Fruit fly (Drosophila melanogaster): ENCODE results near the gene CG12025.

The CG12025 gene

DNA sequence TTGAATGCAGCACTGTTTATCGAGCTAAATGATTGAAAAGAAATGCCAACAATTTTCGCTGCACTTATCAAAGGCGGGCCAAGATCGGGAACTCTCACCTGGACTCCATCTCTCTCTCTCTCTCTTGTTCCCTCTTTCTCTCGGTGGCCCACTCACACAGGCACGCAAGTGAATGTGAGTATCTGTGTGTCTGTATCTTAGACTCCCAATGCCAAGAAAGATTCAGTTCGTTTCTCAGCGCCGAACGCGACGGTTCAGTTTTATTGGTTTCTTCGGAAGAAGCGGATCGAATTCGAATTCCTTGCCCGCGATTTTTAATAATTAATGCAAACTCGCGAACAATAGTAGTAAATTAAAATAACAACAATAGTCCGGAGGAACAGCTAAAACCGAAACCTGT lies 20.2 kb downstream of the CG12025 start, which contains the start of gene Tmhs (continued):
- TF ChIP-seq CG12769 (tag; optimal IDR thresholded peaks at IDR 0.05) (peak; percentile 90), CG2889 (GFP tag; IDR thresholded peaks at IDR 0.05) (no peak), peb (GFP tag; IDR thresholded peaks at IDR 0.05) (no peak), CG6175 (GFP tag; IDR thresholded peaks at IDR 0.05) (no peak), CG12942 (GFP tag; optimal IDR thresholded peaks at IDR 0.05) (no peak), TFAM (GFP tag; optimal IDR thresholded peaks at IDR 0.05) (no peak), Adf1 (GFP tag; IDR thresholded peaks at IDR 0.05) (no peak), lilli (GFP tag; optimal IDR thresholded peaks at IDR 0.05) (no peak), CG6791 (GFP tag; IDR thresholded peaks at IDR 0.05; ENCODE audit: partially characterized antibody) (peak; percentile 10; the same call in 1 of the 3 replicates), NC2β (GFP tag; optimal IDR thresholded peaks at IDR 0.05) (no peak), CG12659 (GFP tag; optimal IDR thresholded peaks at IDR 0.05) (no peak), CG7963 (GFP tag; IDR thresholded peaks at IDR 0.05; ENCODE audit: partially characterized antibody) (0 out of 3 replicates have a peak, but pooled peaks have one; percentile 39), otp (GFP tag; IDR thresholded peaks at IDR 0.05) (peak; percentile 28; the same call in 1 of the 3 replicates), pan (optimal IDR thresholded peaks at IDR 0.05) (no peak), pan (GFP tag; optimal IDR thresholded peaks at IDR 0.05 in 1 of 2, IDR thresholded peaks at IDR 0.05 in 1 of 2) (peak in 1 of 2 experiments; percentile 28), CG14014 (GFP tag; IDR thresholded peaks at IDR 0.05) (no peak), nom (GFP tag; optimal IDR thresholded peaks at IDR 0.05) (peak; percentile 9), inv (GFP tag; IDR thresholded peaks at IDR 0.05; ENCODE audit: partially characterized antibody) (no peak), lov (optimal IDR thresholded peaks at IDR 0.05) (no peak), lov (GFP tag; IDR thresholded peaks at IDR 0.05) (no peak), bbx (GFP tag; IDR thresholded peaks at IDR 0.05; ENCODE audit: partially characterized antibody) (peak; percentile 52), Elba2 (GFP tag; optimal IDR thresholded peaks at IDR 0.05) (no peak), ranshi (GFP tag; IDR thresholded peaks at IDR 0.05) (0 out of 2 replicates have a peak, but pooled peaks have one; percentile 18), CG9817 (tag; optimal IDR thresholded peaks at IDR 0.05) (no peak), CG7987 (GFP tag; optimal IDR thresholded peaks at IDR 0.05) (no peak), so (GFP tag; IDR thresholded peaks at IDR 0.05) (no peak), BtbVII (GFP tag; optimal IDR thresholded peaks at IDR 0.05) (no peak), Doc2 (GFP tag; IDR thresholded peaks at IDR 0.05) (no peak), Dek (tag; optimal IDR thresholded peaks at IDR 0.05) (no peak), CG32772 (GFP tag; IDR thresholded peaks at IDR 0.05) (no peak), Hey (tag; optimal IDR thresholded peaks at IDR 0.05) (no peak), Antp (GFP tag; optimal IDR thresholded peaks at IDR 0.05) (no peak), CG1233 (GFP tag; optimal IDR thresholded peaks at IDR 0.05) (no peak), HmgD (GFP tag; optimal IDR thresholded peaks at IDR 0.05) (no peak)

DNA sequence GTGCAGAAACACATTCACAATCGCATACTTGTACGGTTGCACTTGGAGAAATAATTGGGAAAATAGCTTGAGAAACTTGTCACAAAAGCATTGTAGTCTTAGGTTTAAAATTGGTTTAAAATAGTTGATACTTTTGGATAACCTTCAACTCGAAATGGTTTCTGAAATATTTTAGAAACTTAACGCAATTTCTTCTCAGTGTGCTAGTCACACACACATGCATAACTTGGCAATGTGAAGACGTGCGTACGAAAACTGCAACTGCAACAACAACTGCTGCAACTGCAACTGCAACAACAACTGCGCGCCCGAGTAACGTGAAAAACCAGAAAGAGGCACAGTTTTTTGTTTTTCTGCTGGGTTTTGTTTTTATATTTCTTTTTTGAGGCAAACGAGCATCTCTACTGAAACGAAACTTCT lies 20.9 kb downstream of the CG12025 start:
- TF ChIP-seq CG13894 (tag; optimal IDR thresholded peaks at IDR 0.05): no peak
- TF ChIP-seq dan (GFP tag; IDR thresholded peaks at IDR 0.05): peak; percentile 78
- TF ChIP-seq CG1603 (tag; optimal IDR thresholded peaks at IDR 0.05): peak; percentile 95
- TF ChIP-seq Taf1 (GFP tag; IDR thresholded peaks at IDR 0.05): no peak
- TF ChIP-seq D (optimal IDR thresholded peaks at IDR 0.05): no peak
- TF ChIP-seq D (GFP tag; optimal IDR thresholded peaks at IDR 0.05): peak; percentile 84
- TF ChIP-seq Fer2 (tag; optimal IDR thresholded peaks at IDR 0.05): peak; percentile 25
- peak; percentile 74 for TF ChIP-seq CG14050 (GFP tag; IDR thresholded peaks at IDR 0.05)
- peak; percentile 91; the same call in 2 of the 3 replicates for TF ChIP-seq CG2199 (GFP tag; IDR thresholded peaks at IDR 0.05)
- peak; percentile 59 for TF ChIP-seq gcm (GFP tag; optimal IDR thresholded peaks at IDR 0.05)
- peak; percentile 82 for TF ChIP-seq corto (GFP tag; optimal IDR thresholded peaks at IDR 0.05)
- TF ChIP-seq vvl (GFP tag; IDR thresholded peaks at IDR 0.05): peak; percentile 90
- TF ChIP-seq CG7839 (tag; optimal IDR thresholded peaks at IDR 0.05): peak; percentile 85
- TF ChIP-seq Ets97D (GFP tag; optimal IDR thresholded peaks at IDR 0.05): peak; percentile 38
- no peak for TF ChIP-seq CG42726 (GFP tag; IDR thresholded peaks at IDR 0.05; ENCODE audit: partially characterized antibody)
- TF ChIP-seq abd-A (tag; optimal IDR thresholded peaks at IDR 0.05): no peak
- TF ChIP-seq D19B (GFP tag; optimal IDR thresholded peaks at IDR 0.05): no peak
- TF ChIP-seq CG13424 (tag; optimal IDR thresholded peaks at IDR 0.05): peak; percentile 86
- TF ChIP-seq slp2 (GFP tag; optimal IDR thresholded peaks at IDR 0.05): peak; percentile 44
